Fruit fly (Drosophila melanogaster): ENCODE results near the gene CG2116.

The CG2116 gene

DNA sequence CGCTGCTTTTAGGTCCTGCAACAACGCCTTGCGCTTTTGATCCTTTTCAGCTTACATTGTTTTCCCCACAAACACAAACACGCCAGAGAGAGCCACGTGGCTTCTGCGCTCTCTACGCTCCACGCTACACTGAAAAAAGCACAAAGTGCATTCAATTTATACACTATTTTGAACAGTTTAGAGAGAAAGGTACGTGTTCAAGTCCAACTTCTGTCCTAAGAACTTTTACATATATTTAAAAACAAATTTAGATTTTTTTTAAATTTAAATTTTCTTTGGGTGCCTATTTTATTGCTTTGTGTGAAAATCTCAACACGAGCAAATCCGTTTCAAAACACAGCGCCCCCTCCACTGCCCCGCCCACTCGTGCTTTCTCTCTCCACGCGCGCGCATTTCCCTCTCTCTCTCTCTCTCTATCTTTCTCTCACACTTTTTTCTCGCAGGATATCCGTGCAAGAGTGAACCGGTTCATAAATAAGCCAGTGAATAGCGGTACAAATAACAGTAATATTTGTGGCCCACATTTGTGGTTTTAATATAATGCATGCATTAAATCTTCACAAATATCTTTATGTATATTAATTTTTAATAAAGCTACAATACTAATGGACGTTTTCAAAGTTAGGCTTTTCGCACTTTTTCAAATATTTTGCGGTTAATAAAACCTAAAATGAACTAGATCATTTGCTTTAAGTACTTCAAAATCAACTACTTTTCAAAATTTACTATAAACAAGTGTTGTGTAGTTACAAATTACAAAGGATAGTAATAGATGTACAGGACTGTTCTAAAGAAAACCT, 29.4 kb upstream of the CG2116 start (continued):
- TF ChIP-seq pho (GFP tag; optimal IDR thresholded peaks at IDR 0.05) (peak; percentile 28), B-H2 (GFP tag; optimal IDR thresholded peaks at IDR 0.05) (peak; percentile 31), CG1529 (GFP tag; optimal IDR thresholded peaks at IDR 0.05) (peak; percentile 73), dmrt99B (tag; optimal IDR thresholded peaks at IDR 0.05) (peak; percentile 90), btn (GFP tag; optimal IDR thresholded peaks at IDR 0.05) (no peak), CG14441 (GFP tag; IDR thresholded peaks at IDR 0.05) (peak; percentile 83), Sox100B (GFP tag; optimal IDR thresholded peaks at IDR 0.05) (peak; percentile 77), CG5245 (GFP tag; optimal IDR thresholded peaks at IDR 0.05) (peak; percentile 71), hkb (optimal IDR thresholded peaks at IDR 0.05) (no peak), hkb (GFP tag; IDR thresholded peaks at IDR 0.05) (peak; percentile 94), CG12071 (GFP tag; optimal IDR thresholded peaks at IDR 0.05) (peak; percentile 71), ash1 (GFP tag; optimal IDR thresholded peaks at IDR 0.05) (peak; percentile 2), CG16815 (GFP tag; optimal IDR thresholded peaks at IDR 0.05) (peak; percentile 61), CG3163 (GFP tag; optimal IDR thresholded peaks at IDR 0.05) (no peak), Ets97D (GFP tag; optimal IDR thresholded peaks at IDR 0.05) (peak; percentile 6), Doc3 (GFP tag; IDR thresholded peaks at IDR 0.05; ENCODE audit: partially characterized antibody) (no peak), schlank (tag; optimal IDR thresholded peaks at IDR 0.05) (peak; percentile 43), Camta (GFP tag; optimal IDR thresholded peaks at IDR 0.05) (peak; percentile 47), kni (GFP tag; optimal IDR thresholded peaks at IDR 0.05) (no peak), Adf1 (GFP tag; IDR thresholded peaks at IDR 0.05) (peak; percentile 63), NFAT (GFP tag; IDR thresholded peaks at IDR 0.05) (peak; percentile 64), CG15696 (tag; optimal IDR thresholded peaks at IDR 0.05) (peak; percentile 36), pros (GFP tag; optimal IDR thresholded peaks at IDR 0.05) (no peak), fru (optimal IDR thresholded peaks at IDR 0.05) (no peak), CG43689 (GFP tag; IDR thresholded peaks at IDR 0.05) (peak; percentile 63), wor (GFP tag; IDR thresholded peaks at IDR 0.05) (peak; percentile 76), unc-4 (GFP tag; IDR thresholded peaks at IDR 0.05; ENCODE audit: partially characterized antibody) (no peak), pfk (GFP tag; optimal IDR thresholded peaks at IDR 0.05) (no peak), wek (GFP tag; optimal IDR thresholded peaks at IDR 0.05) (no peak), CG1024 (GFP tag; IDR thresholded peaks at IDR 0.05) (peak; percentile 62), CG5953 (GFP tag; IDR thresholded peaks at IDR 0.05) (peak; percentile 74), CG4360 (GFP tag; IDR thresholded peaks at IDR 0.05) (no peak), CG2889 (GFP tag; IDR thresholded peaks at IDR 0.05) (peak; percentile 73), CG18262 (tag; optimal IDR thresholded peaks at IDR 0.05) (peak; percentile 82), Ssrp (tag; optimal IDR thresholded peaks at IDR 0.05) (peak; percentile 53), Dad (GFP tag; optimal IDR thresholded peaks at IDR 0.05) (peak; percentile 33), CG7357 (GFP tag; IDR thresholded peaks at IDR 0.05) (peak; percentile 77), CG31388 (GFP tag; optimal IDR thresholded peaks at IDR 0.05) (peak; percentile 59), dati (GFP tag; IDR thresholded peaks at IDR 0.05) (peak; percentile 59), ase (GFP tag; IDR thresholded peaks at IDR 0.05) (peak; percentile 75), CG30020 (tag; optimal IDR thresholded peaks at IDR 0.05) (no peak), wdn (GFP tag; IDR thresholded peaks at IDR 0.05) (peak; percentile 67), otp (GFP tag; IDR thresholded peaks at IDR 0.05) (peak; percentile 82), CG3726 (GFP tag; IDR thresholded peaks at IDR 0.05) (peak; percentile 78; the same call in 1 of the 3 replicates), Optix (GFP tag; IDR thresholded peaks at IDR 0.05) (peak; percentile 72; the same call in 2 of the 3 replicates), CG9727 (GFP tag; optimal IDR thresholded peaks at IDR 0.05) (peak; percentile 82), prd (optimal IDR thresholded peaks at IDR 0.05) (no peak), prd (GFP tag; IDR thresholded peaks at IDR 0.05) (peak; percentile 90), CG2712 (tag; optimal IDR thresholded peaks at IDR 0.05) (peak; percentile 87), Dbx (GFP tag; IDR thresholded peaks at IDR 0.05) (peak; percentile 91), pum (GFP tag; optimal IDR thresholded peaks at IDR 0.05) (peak; percentile 30)
